Fruit fly (Drosophila melanogaster) whole organism, embryonic: ENCODE data around the gene CG17784.
A peak's percentile ranks its signal among the peaks of the same experiment; 100 is the strongest.

Experiments used
- Asciz ChIP-seq: fragments of 200-800 bp; sonication (Bioruptor generic); optimal IDR thresholded peaks from 2 replicates; lab custom pipeline; 2017; ENCODE audit warnings: missing biosample characterization, mild to moderate bottlenecking, missing genetic modification characterization, missing genetic modification reagents
- Atf-2 ChIP-seq: fragments of 200-800 bp; sonication (Bioruptor generic); optimal IDR thresholded peaks from 2 replicates; lab custom pipeline; 2016; ENCODE audit warnings: missing biosample characterization, missing genetic modification characterization
- CG10462 ChIP-seq: fragments of 200-800 bp; sonication (Bioruptor generic); optimal IDR thresholded peaks from 2 replicates; lab custom pipeline; 2016; ENCODE audit warnings: missing biosample characterization, missing genetic modification characterization
- CG11560 ChIP-seq: fragments of 200-800 bp; sonication (Bioruptor generic); IDR thresholded peaks from 3 replicates; pipeline ENCODE4 v1.3.6; 2022; ENCODE audit warnings: missing biosample characterization, missing genetic modification characterization
- CG12155 ChIP-seq: fragments of 200-800 bp; sonication (Bioruptor generic); optimal IDR thresholded peaks from 3 replicates; lab custom pipeline; 2016; ENCODE audit warnings: missing biosample characterization, missing genetic modification characterization
- CG13287 ChIP-seq: fragments of 200-800 bp; sonication (Bioruptor generic); IDR thresholded peaks from 2 replicates; pipeline ENCODE4 v1.3.6; 2022; ENCODE audit warnings: missing biosample characterization, missing genetic modification characterization; ENCODE audit not compliant: partially characterized antibody
- CG15011 ChIP-seq: fragments of 200-800 bp; sonication (Bioruptor generic); optimal IDR thresholded peaks from 3 replicates; lab custom pipeline; 2018; ENCODE audit warnings: missing biosample characterization, mild to moderate bottlenecking, missing genetic modification characterization
- CG15479 ChIP-seq: fragments of 200-800 bp; sonication (Bioruptor generic); optimal IDR thresholded peaks from 3 replicates; lab custom pipeline; 2019; ENCODE audit warnings: missing biosample characterization, mild to moderate bottlenecking, missing genetic modification characterization, moderate library complexity
- CG1832 ChIP-seq: fragments of 200-800 bp; sonication (Bioruptor generic); optimal IDR thresholded peaks from 2 replicates; lab custom pipeline; 2017; ENCODE audit warnings: missing biosample characterization, mild to moderate bottlenecking, missing genetic modification characterization, inconsistent platforms
- CG2712 ChIP-seq: fragments of 200-800 bp; optimal IDR thresholded peaks from 3 replicates; lab custom pipeline; 2019; ENCODE audit warnings: missing biosample characterization, mild to moderate bottlenecking, missing genetic modification characterization, moderate library complexity
- CG3163 ChIP-seq: fragments of 200-800 bp; sonication (Bioruptor generic); optimal IDR thresholded peaks from 3 replicates; lab custom pipeline; 2016; ENCODE audit warnings: missing biosample characterization, missing genetic modification characterization
- CG3407 ChIP-seq: fragments of 200-800 bp; sonication (Bioruptor generic); optimal IDR thresholded peaks from 2 replicates; lab custom pipeline; 2018; ENCODE audit warnings: missing biosample characterization, mild to moderate bottlenecking, missing genetic modification characterization
- CG42726 ChIP-seq: fragments of 200-800 bp; sonication (Bioruptor generic); IDR thresholded peaks from 2 replicates; pipeline ENCODE4 v1.3.6; 2022; ENCODE audit warnings: missing biosample characterization, missing genetic modification characterization; ENCODE audit not compliant: partially characterized antibody
- CG6654 ChIP-seq: fragments of 200-800 bp; sonication (Bioruptor generic); optimal IDR thresholded peaks from 2 replicates; lab custom pipeline; 2017; ENCODE audit warnings: missing biosample characterization, mild to moderate bottlenecking, missing genetic modification characterization
- CG8290 ChIP-seq, 3 experiments: fragments of 200-800 bp; sonication (Bioruptor generic); optimal IDR thresholded peaks; 2 replicates each; lab custom pipeline; 2016 to 2019; ENCODE audit warnings: missing biosample characterization in 3 of 3, missing genetic modification characterization in 3 of 3, mild to moderate bottlenecking in 2 of 3, moderate library complexity in 1 of 3
- CG8359 ChIP-seq: fragments of 200-800 bp; sonication (Bioruptor generic); optimal IDR thresholded peaks from 2 replicates; lab custom pipeline; 2017; ENCODE audit warnings: missing biosample characterization, mild to moderate bottlenecking, missing genetic modification characterization, borderline replicate concordance
- Chrac-16 ChIP-seq: fragments of 200-800 bp; sonication (Bioruptor generic); optimal IDR thresholded peaks from 3 replicates; lab custom pipeline; 2016; ENCODE audit warnings: missing biosample characterization, missing genetic modification characterization
- Dek ChIP-seq: fragments of 200-800 bp; sonication (Bioruptor generic); optimal IDR thresholded peaks from 3 replicates; lab custom pipeline; 2019; ENCODE audit warnings: missing biosample characterization, mild to moderate bottlenecking, missing genetic modification characterization, moderate library complexity
- Dref ChIP-seq: fragments of 200-800 bp; sonication (Bioruptor generic); IDR thresholded peaks from 2 replicates; pipeline ENCODE4 v1.3.6; 2022; ENCODE audit warnings: missing biosample characterization, missing genetic modification characterization
- Ets97D ChIP-seq: fragments of 200-800 bp; sonication (Bioruptor generic); optimal IDR thresholded peaks from 3 replicates; lab custom pipeline; 2016; ENCODE audit warnings: missing biosample characterization, missing genetic modification characterization
- H2.0 ChIP-seq: fragments of 200-800 bp; sonication (Bioruptor generic); IDR thresholded peaks from 2 replicates; pipeline ENCODE4 v1.3.6; 2022; ENCODE audit warnings: missing biosample characterization, missing genetic modification characterization
- HLH54F ChIP-seq: fragments of 200-800 bp; sonication (Bioruptor generic); optimal IDR thresholded peaks from 3 replicates; lab custom pipeline; 2016; ENCODE audit warnings: missing biosample characterization, missing genetic modification characterization
- HmgD ChIP-seq: fragments of 200-800 bp; sonication (Bioruptor generic); optimal IDR thresholded peaks from 3 replicates; lab custom pipeline; 2016; ENCODE audit warnings: missing biosample characterization, missing genetic modification characterization
- Kr ChIP-seq: fragments of 200-800 bp; sonication (Bioruptor generic); optimal IDR thresholded peaks from 2 replicates; lab custom pipeline; 2017; ENCODE audit warnings: missing biosample characterization, mild to moderate bottlenecking, missing genetic modification characterization
- Lpt ChIP-seq: fragments of >200 bp; optimal IDR thresholded peaks from 2 replicates; lab custom pipeline; 2018; ENCODE audit warnings: missing biosample characterization, missing genetic modification characterization
- NK7.1 ChIP-seq: fragments of 200-800 bp; sonication (Bioruptor generic); optimal IDR thresholded peaks from 3 replicates; lab custom pipeline; 2016; ENCODE audit warnings: missing biosample characterization, missing genetic modification characterization
- Ptx1 ChIP-seq: fragments of 200-800 bp; sonication (Bioruptor generic); IDR thresholded peaks from 2 replicates; pipeline ENCODE4 v1.3.6; 2022; ENCODE audit warnings: missing biosample characterization, missing genetic modification characterization
- Side ChIP-seq: fragments of 200-800 bp; sonication (Bioruptor generic); optimal IDR thresholded peaks from 2 replicates; lab custom pipeline; 2016; ENCODE audit warnings: missing biosample characterization, missing genetic modification characterization
- TFAM ChIP-seq: fragments of 200-800 bp; sonication (Bioruptor generic); optimal IDR thresholded peaks from 2 replicates; lab custom pipeline; 2017; ENCODE audit warnings: missing biosample characterization, missing genetic modification characterization, inconsistent platforms
- Vsx1 ChIP-seq: fragments of 200-800 bp; sonication (Bioruptor generic); optimal IDR thresholded peaks from 2 replicates; lab custom pipeline; 2017; ENCODE audit warnings: missing biosample characterization, mild to moderate bottlenecking, missing genetic modification characterization, missing genetic modification reagents
- ara ChIP-seq: fragments of 200-800 bp; sonication (Bioruptor generic); IDR thresholded peaks from 2 replicates; pipeline ENCODE4 v1.3.6; 2022; ENCODE audit warnings: missing biosample characterization, missing genetic modification characterization
- btn ChIP-seq: fragments of 200-800 bp; sonication (Bioruptor generic); optimal IDR thresholded peaks from 2 replicates; lab custom pipeline; 2016; ENCODE audit warnings: missing biosample characterization, missing genetic modification characterization
- cas ChIP-seq: fragments of 200-800 bp; sonication (Bioruptor generic); IDR thresholded peaks from 2 replicates; pipeline ENCODE4 v1.3.6; 2022; ENCODE audit warnings: missing biosample characterization, missing genetic modification characterization
- chinmo ChIP-seq: fragments of 200-800 bp; sonication (Bioruptor generic); IDR thresholded peaks from 4 replicates; pipeline ENCODE4 v1.3.6; 2022; ENCODE audit warnings: missing biosample characterization, missing genetic modification characterization; ENCODE audit not compliant: partially characterized antibody
- crp ChIP-seq, 2 experiments: fragments of 200-800 bp; sonication (Bioruptor generic); optimal IDR thresholded peaks; 2 replicates in 1 of 2; 3 replicates in 1 of 2; lab custom pipeline; 2017; ENCODE audit warnings: missing biosample characterization in 2 of 2, missing genetic modification characterization in 2 of 2, mild to moderate bottlenecking in 1 of 2, moderate library complexity in 1 of 2
- fd3F ChIP-seq: fragments of 200-800 bp; sonication (Bioruptor generic); optimal IDR thresholded peaks from 2 replicates; lab custom pipeline; 2018; ENCODE audit warnings: missing biosample characterization, mild to moderate bottlenecking, missing genetic modification characterization, moderate library complexity
- ftz-f1 ChIP-seq: fragments of 200-800 bp; sonication (Bioruptor generic); optimal IDR thresholded peaks from 2 replicates; lab custom pipeline; 2016; ENCODE audit warnings: missing biosample characterization, missing genetic modification characterization
- gfzf ChIP-seq: fragments of 200-800 bp; sonication (Bioruptor generic); optimal IDR thresholded peaks from 2 replicates; lab custom pipeline; 2016; ENCODE audit warnings: missing biosample characterization, mild to moderate bottlenecking, missing genetic modification characterization, moderate library complexity
- grau ChIP-seq: fragments of 200-800 bp; optimal IDR thresholded peaks from 3 replicates; lab custom pipeline; 2019; ENCODE audit warnings: missing biosample characterization, mild to moderate bottlenecking, missing genetic modification characterization, moderate library complexity
- gt ChIP-seq: fragments of 200-800 bp; sonication (Bioruptor generic); IDR thresholded peaks from 2 replicates; pipeline ENCODE4 v1.3.6; 2022; ENCODE audit warnings: missing biosample characterization, missing genetic modification characterization
- h ChIP-seq: fragments of >200 bp; optimal IDR thresholded peaks from 2 replicates; lab custom pipeline; 2017
- lilli ChIP-seq: fragments of 200-800 bp; sonication (Bioruptor generic); optimal IDR thresholded peaks from 3 replicates; lab custom pipeline; 2016; ENCODE audit warnings: missing biosample characterization, missing genetic modification characterization
- lmd ChIP-seq: fragments of 200-800 bp; sonication (Bioruptor generic); IDR thresholded peaks from 2 replicates; pipeline ENCODE4 v1.3.6; 2022; ENCODE audit warnings: missing biosample characterization, missing genetic modification characterization
- maf-S ChIP-seq: fragments of 200-800 bp; sonication (Bioruptor generic); optimal IDR thresholded peaks from 2 replicates; lab custom pipeline; 2016; ENCODE audit warnings: missing biosample characterization, missing genetic modification characterization
- nerfin-1 ChIP-seq: fragments of 200-800 bp; sonication (Bioruptor generic); optimal IDR thresholded peaks from 3 replicates; lab custom pipeline; 2019; ENCODE audit warnings: missing biosample characterization, mild to moderate bottlenecking, missing genetic modification characterization, moderate library complexity
- nerfin-2 ChIP-seq: fragments of 200-800 bp; sonication (Bioruptor generic); IDR thresholded peaks from 2 replicates; pipeline ENCODE4 v1.3.6; 2022; ENCODE audit warnings: missing biosample characterization, missing genetic modification characterization; ENCODE audit not compliant: partially characterized antibody
- seq ChIP-seq: fragments of 200-800 bp; sonication (Bioruptor generic); IDR thresholded peaks from 2 replicates; pipeline ENCODE4 v1.3.6; 2022; ENCODE audit warnings: missing biosample characterization, missing genetic modification characterization
- sima ChIP-seq: fragments of 200-800 bp; sonication (Bioruptor generic); optimal IDR thresholded peaks from 2 replicates; lab custom pipeline; 2016; ENCODE audit warnings: missing biosample characterization, missing genetic modification characterization
- slp2 ChIP-seq: fragments of 200-800 bp; sonication (Bioruptor generic); optimal IDR thresholded peaks from 2 replicates; lab custom pipeline; 2016; ENCODE audit warnings: missing biosample characterization, missing genetic modification characterization
- tgo ChIP-seq: fragments of 200-800 bp; sonication (Bioruptor generic); IDR thresholded peaks from 3 replicates; pipeline ENCODE4 v1.3.6; 2022; ENCODE audit warnings: missing biosample characterization, missing genetic modification characterization
- tna ChIP-seq: fragments of 200-800 bp; sonication (Bioruptor generic); IDR thresholded peaks from 2 replicates; pipeline ENCODE4 v1.3.6; 2022; ENCODE audit warnings: missing biosample characterization, missing genetic modification characterization; ENCODE audit not compliant: partially characterized antibody
- trh ChIP-seq: fragments of 200-800 bp; sonication (Bioruptor generic); optimal IDR thresholded peaks from 2 replicates; lab custom pipeline; 2016; ENCODE audit warnings: missing biosample characterization, missing genetic modification characterization

The CG17784 gene

DNA sequence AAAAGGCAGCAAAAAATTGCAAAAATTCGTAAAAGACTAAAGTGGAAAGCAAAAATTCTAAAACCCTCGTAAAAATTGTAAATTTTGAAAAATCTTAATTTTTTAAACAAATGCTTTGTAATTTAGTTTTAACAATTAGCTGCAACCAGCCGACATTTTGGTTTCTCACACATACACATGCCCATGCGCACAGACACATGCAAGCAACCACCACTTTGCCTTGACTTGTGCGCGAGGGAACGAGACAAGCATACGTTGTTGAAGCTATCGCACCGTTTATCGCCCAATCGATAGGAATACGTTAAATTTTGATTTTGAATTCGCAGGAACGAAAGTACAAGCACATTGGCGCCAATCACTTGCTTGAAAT lies 44.5 kb downstream of the CG17784 start (continued):
- TF ChIP-seq Vsx1 (GFP tag; lab: Kevin White, UChicago) (peak; percentile 95), ftz-f1 (GFP tag; lab: Kevin White, UChicago) (peak; percentile 96), CG11560 (tag; lab: Robert Waterston, UW) (no peak), btn (no peak), CG15011 (GFP tag; lab: Kevin White, UChicago) (no peak), CG6654 (GFP tag; lab: Kevin White, UChicago) (no peak), Dref (GFP tag; lab: Robert Waterston, UW) (peak; percentile 87), Dek (tag; lab: Kevin White, UChicago) (no peak), Ets97D (GFP tag; lab: Kevin White, UChicago) (peak; percentile 37), HLH54F (GFP tag; lab: Kevin White, UChicago) (no peak), cas (GFP tag; lab: Robert Waterston, UW) (no peak), CG1832 (GFP tag; lab: Kevin White, UChicago) (peak; percentile 66), Asciz (GFP tag; lab: Kevin White, UChicago) (no peak), sima (GFP tag; lab: Kevin White, UChicago) (no peak), lilli (GFP tag; lab: Kevin White, UChicago) (no peak), gt (GFP tag; lab: Robert Waterston, UW) (no peak), lmd (GFP tag; lab: Robert Waterston, UW) (no peak), NK7.1 (GFP tag; lab: Kevin White, UChicago) (no peak), maf-S (GFP tag; lab: Kevin White, UChicago) (no peak), seq (peak; percentile 82), CG2712 (no peak), slp2 (GFP tag; lab: Kevin White, UChicago) (no peak), tgo (no peak), ara (GFP tag; lab: Robert Waterston, UW) (no peak), Lpt (GFP tag; lab: Kevin White, UChicago) (no peak), TFAM (no peak), nerfin-1 (no peak), tna (GFP tag; lab: Robert Waterston, UW) (peak; percentile 75), CG3407 (GFP tag; lab: Kevin White, UChicago) (no peak), gfzf (GFP tag; lab: Kevin White, UChicago) (peak; percentile 13), Chrac-16 (GFP tag; lab: Kevin White, UChicago) (no peak), CG3163 (GFP tag; lab: Kevin White, UChicago) (no peak), CG42726 (GFP tag; lab: Robert Waterston, UW) (peak; percentile 39; the same call in 1 of the 2 replicates), CG8359 (GFP tag; lab: Kevin White, UChicago) (no peak), fd3F (GFP tag; lab: Kevin White, UChicago) (no peak), grau (tag; lab: Kevin White, UChicago) (no peak), Ptx1 (no peak), trh (GFP tag; lab: Kevin White, UChicago) (no peak), HmgD (GFP tag; lab: Kevin White, UChicago) (no peak), Atf-2 (GFP tag; lab: Kevin White, UChicago) (no peak), H2.0 (GFP tag; lab: Robert Waterston, UW) (no peak), CG8290 (GFP tag; optimal IDR thresholded peaks at IDR 0.05; lab: Kevin White, UChicago) (no peak), CG8290 (tag; optimal IDR thresholded peaks at IDR 0.05; lab: Kevin White, UChicago) (no peak), Side (GFP tag; lab: Kevin White, UChicago) (peak; percentile 1), CG13287 (peak; percentile 79), crp (GFP tag; optimal IDR thresholded peaks at IDR 0.05; lab: Kevin White, UChicago) (no peak), h (lab: Kevin White, UChicago) (no peak), chinmo (GFP tag; lab: Robert Waterston, UW) (peak; percentile 81; the same call in 3 of the 4 replicates), CG15479 (GFP tag; lab: Kevin White, UChicago) (no peak), nerfin-2 (GFP tag; lab: Robert Waterston, UW) (no peak), Kr (GFP tag; lab: Kevin White, UChicago) (no peak), CG10462 (GFP tag; lab: Kevin White, UChicago) (no peak), CG12155 (GFP tag; lab: Kevin White, UChicago) (no peak)
